Fruit fly (Drosophila melanogaster) whole organism, embryonic: Measurements from ENCODE around the gene SLC5A11.

ENCODE experiments used
- Adf1 ChIP-seq: fragments of 200-800 bp; sonication (Bioruptor generic); IDR thresholded peaks from 2 replicates; pipeline ENCODE4 v1.3.6; 2022; ENCODE audit warnings: missing biosample characterization, missing genetic modification characterization
- CG10321 ChIP-seq: fragments of 200-800 bp; sonication (Bioruptor generic); IDR thresholded peaks from 2 replicates; pipeline ENCODE4 v1.3.6; 2022; ENCODE audit warnings: missing biosample characterization, missing genetic modification characterization
- CG10565 ChIP-seq: fragments of 200-800 bp; sonication (Bioruptor generic); optimal IDR thresholded peaks from 3 replicates; lab custom pipeline; 2016; ENCODE audit warnings: missing biosample characterization, mild to moderate bottlenecking, missing genetic modification characterization
- CG11695 ChIP-seq: fragments of 200-800 bp; sonication (Bioruptor generic); IDR thresholded peaks from 3 replicates; pipeline ENCODE4 v1.3.6; 2022; ENCODE audit warnings: missing biosample characterization, missing genetic modification characterization
- CG12104 ChIP-seq: fragments of 200-800 bp; sonication (Bioruptor generic); optimal IDR thresholded peaks from 3 replicates; lab custom pipeline; 2016; ENCODE audit warnings: missing biosample characterization, missing genetic modification characterization
- CG13775 ChIP-seq: fragments of 200-800 bp; sonication (Bioruptor generic); optimal IDR thresholded peaks from 3 replicates; lab custom pipeline; 2017; ENCODE audit warnings: missing biosample characterization, mild to moderate bottlenecking, missing genetic modification characterization
- CG14860 ChIP-seq: fragments of 200-800 bp; sonication (Bioruptor generic); IDR thresholded peaks from 3 replicates; pipeline ENCODE4 v1.3.6; 2022; ENCODE audit warnings: missing biosample characterization, missing genetic modification characterization; ENCODE audit not compliant: partially characterized antibody
- CG14965 ChIP-seq: fragments of 200-800 bp; sonication (Bioruptor generic); optimal IDR thresholded peaks from 2 replicates; lab custom pipeline; 2016; ENCODE audit warnings: missing biosample characterization, missing genetic modification characterization, borderline replicate concordance
- CG1603 ChIP-seq: fragments of 200-800 bp; sonication (Bioruptor generic); optimal IDR thresholded peaks from 2 replicates; lab custom pipeline; 2019; ENCODE audit warnings: missing biosample characterization, mild to moderate bottlenecking, missing genetic modification characterization, moderate library complexity
- CG17361 ChIP-seq: fragments of 200-800 bp; sonication (Bioruptor generic); IDR thresholded peaks from 3 replicates; pipeline ENCODE4 v1.3.6; 2022; ENCODE audit warnings: missing biosample characterization, missing genetic modification characterization
- CG17385 ChIP-seq: fragments of 200-800 bp; sonication (Bioruptor generic); optimal IDR thresholded peaks from 3 replicates; lab custom pipeline; 2018; ENCODE audit warnings: missing biosample characterization, mild to moderate bottlenecking, missing genetic modification characterization
- CG2120 ChIP-seq: fragments of 200-800 bp; sonication (Bioruptor generic); optimal IDR thresholded peaks from 3 replicates; lab custom pipeline; 2016; ENCODE audit warnings: missing biosample characterization, missing genetic modification characterization
- CG32767 ChIP-seq: fragments of 200-800 bp; sonication (Bioruptor generic); IDR thresholded peaks from 2 replicates; pipeline ENCODE4 v1.3.6; 2022; ENCODE audit warnings: missing biosample characterization, missing genetic modification characterization
- CG32772 ChIP-seq: fragments of 200-800 bp; sonication (Bioruptor generic); IDR thresholded peaks from 2 replicates; pipeline ENCODE4 v1.3.6; 2022; ENCODE audit warnings: missing biosample characterization, missing genetic modification characterization
- CG3407 ChIP-seq: fragments of 200-800 bp; sonication (Bioruptor generic); optimal IDR thresholded peaks from 2 replicates; lab custom pipeline; 2018; ENCODE audit warnings: missing biosample characterization, mild to moderate bottlenecking, missing genetic modification characterization
- CG34422 ChIP-seq: fragments of 200-800 bp; sonication (Bioruptor generic); IDR thresholded peaks from 3 replicates; pipeline ENCODE4 v1.3.6; 2022; ENCODE audit warnings: missing biosample characterization, missing genetic modification characterization
- CG43689 ChIP-seq: fragments of 200-800 bp; sonication (Bioruptor generic); IDR thresholded peaks from 2 replicates; pipeline ENCODE4 v1.3.6; 2022; ENCODE audit warnings: missing biosample characterization, missing genetic modification characterization
- CG4820 ChIP-seq: fragments of 200-800 bp; sonication (Bioruptor generic); optimal IDR thresholded peaks from 3 replicates; lab custom pipeline; 2016; ENCODE audit warnings: missing biosample characterization, missing genetic modification characterization
- CG7372 ChIP-seq: fragments of 200-800 bp; sonication (Bioruptor generic); IDR thresholded peaks from 2 replicates; pipeline ENCODE4 v1.3.6; 2022; ENCODE audit warnings: missing biosample characterization, missing genetic modification characterization
- CG7786 ChIP-seq: fragments of 200-800 bp; sonication (Bioruptor generic); optimal IDR thresholded peaks from 2 replicates; lab custom pipeline; 2016; ENCODE audit warnings: missing biosample characterization, missing genetic modification characterization
- CG8281 ChIP-seq: fragments of 200-800 bp; sonication (Bioruptor generic); optimal IDR thresholded peaks from 2 replicates; lab custom pipeline; 2018; ENCODE audit warnings: missing biosample characterization, mild to moderate bottlenecking, missing genetic modification characterization, moderate library complexity
- CG9932 ChIP-seq: fragments of 200-800 bp; sonication (Bioruptor generic); IDR thresholded peaks from 2 replicates; pipeline ENCODE4 v1.3.6; 2022; ENCODE audit warnings: missing biosample characterization, missing genetic modification characterization
- E2f1 ChIP-seq: fragments of 200-800 bp; sonication (Bioruptor generic); IDR thresholded peaks from 2 replicates; pipeline ENCODE4 v1.3.6; 2022; ENCODE audit warnings: missing biosample characterization, missing genetic modification characterization
- HmgD ChIP-seq: fragments of 200-800 bp; sonication (Bioruptor generic); optimal IDR thresholded peaks from 3 replicates; lab custom pipeline; 2016; ENCODE audit warnings: missing biosample characterization, missing genetic modification characterization
- HmgZ ChIP-seq: fragments of 200-800 bp; sonication (Bioruptor generic); optimal IDR thresholded peaks from 2 replicates; lab custom pipeline; 2018; ENCODE audit warnings: missing biosample characterization, mild to moderate bottlenecking, missing genetic modification characterization
- Hmr ChIP-seq: fragments of 200-800 bp; sonication (Bioruptor generic); optimal IDR thresholded peaks from 3 replicates; lab custom pipeline; 2017; ENCODE audit warnings: mild to moderate bottlenecking, missing biosample characterization, missing genetic modification reagents, missing genetic modification characterization
- Lpt ChIP-seq: fragments of >200 bp; optimal IDR thresholded peaks from 2 replicates; lab custom pipeline; 2018; ENCODE audit warnings: missing biosample characterization, missing genetic modification characterization
- MBD-R2 ChIP-seq: fragments of 200-800 bp; sonication (Bioruptor generic); IDR thresholded peaks from 2 replicates; pipeline ENCODE4 v1.3.6; 2022; ENCODE audit warnings: missing biosample characterization, missing genetic modification characterization
- Oaz ChIP-seq: fragments of 200-800 bp; sonication (Bioruptor generic); IDR thresholded peaks from 2 replicates; pipeline ENCODE4 v1.3.6; 2022; ENCODE audit warnings: missing biosample characterization, missing genetic modification characterization
- amos ChIP-seq: fragments of 200-800 bp; sonication (Bioruptor generic); IDR thresholded peaks from 2 replicates; pipeline ENCODE4 v1.3.6; 2022; ENCODE audit warnings: missing biosample characterization, missing genetic modification characterization; ENCODE audit not compliant: partially characterized antibody
- aop ChIP-seq: fragments of 200-800 bp; sonication (Bioruptor generic); IDR thresholded peaks from 2 replicates; pipeline ENCODE4 v1.3.6; 2022; ENCODE audit warnings: missing biosample characterization, missing genetic modification characterization
- bcd ChIP-seq: fragments of 200-800 bp; sonication (Bioruptor generic); optimal IDR thresholded peaks from 2 replicates; lab custom pipeline; 2017; ENCODE audit warnings: missing biosample characterization, mild to moderate bottlenecking, missing genetic modification characterization
- cad ChIP-seq: fragments of >200 bp; optimal IDR thresholded peaks from 2 replicates; lab custom pipeline; 2017; ENCODE audit warnings: missing biosample characterization, missing genetic modification characterization
- cato ChIP-seq: fragments of 200-800 bp; sonication (Bioruptor generic); optimal IDR thresholded peaks from 2 replicates; lab custom pipeline; 2016; ENCODE audit warnings: missing biosample characterization, missing genetic modification characterization, borderline replicate concordance
- chinmo ChIP-seq: fragments of 200-800 bp; sonication (Bioruptor generic); IDR thresholded peaks from 4 replicates; pipeline ENCODE4 v1.3.6; 2022; ENCODE audit warnings: missing biosample characterization, missing genetic modification characterization; ENCODE audit not compliant: partially characterized antibody
- crc ChIP-seq: fragments of 200-800 bp; sonication (Bioruptor generic); optimal IDR thresholded peaks from 2 replicates; lab custom pipeline; 2016; ENCODE audit warnings: missing biosample characterization, missing genetic modification characterization
- cwo ChIP-seq: fragments of 200-800 bp; sonication (Bioruptor generic); optimal IDR thresholded peaks from 3 replicates; lab custom pipeline; 2017; ENCODE audit warnings: missing biosample characterization, missing genetic modification characterization, mild to moderate bottlenecking, moderate library complexity, missing genetic modification reagents
- da ChIP-seq: fragments of 200-800 bp; sonication (Bioruptor generic); optimal IDR thresholded peaks from 2 replicates; lab custom pipeline; 2016; ENCODE audit warnings: missing biosample characterization, missing genetic modification characterization
- dm ChIP-seq: fragments of 200-800 bp; sonication (Bioruptor generic); optimal IDR thresholded peaks from 3 replicates; lab custom pipeline; 2016; ENCODE audit warnings: missing biosample characterization, missing genetic modification characterization
- ftz-f1 ChIP-seq: fragments of 200-800 bp; sonication (Bioruptor generic); optimal IDR thresholded peaks from 2 replicates; lab custom pipeline; 2016; ENCODE audit warnings: missing biosample characterization, missing genetic modification characterization
- gce ChIP-seq: fragments of 200-800 bp; sonication (Bioruptor generic); IDR thresholded peaks from 3 replicates; pipeline ENCODE4 v1.3.6; 2022; ENCODE audit warnings: missing biosample characterization, missing genetic modification characterization
- gro ChIP-seq: fragments of 200-800 bp; sonication (Bioruptor generic); optimal IDR thresholded peaks from 2 replicates; lab custom pipeline; 2016; ENCODE audit warnings: missing biosample characterization, missing genetic modification characterization
- hth ChIP-seq: fragments of >200 bp; optimal IDR thresholded peaks from 2 replicates; lab custom pipeline; 2017; ENCODE audit warnings: inconsistent platforms
- lmd ChIP-seq: fragments of 200-800 bp; sonication (Bioruptor generic); IDR thresholded peaks from 2 replicates; pipeline ENCODE4 v1.3.6; 2022; ENCODE audit warnings: missing biosample characterization, missing genetic modification characterization
- mam ChIP-seq: fragments of 200-800 bp; sonication (Bioruptor generic); optimal IDR thresholded peaks from 3 replicates; lab custom pipeline; 2016; ENCODE audit warnings: missing biosample characterization, missing genetic modification characterization
- nau ChIP-seq: fragments of 200-800 bp; sonication (Bioruptor generic); optimal IDR thresholded peaks from 3 replicates; lab custom pipeline; 2017; ENCODE audit warnings: missing biosample characterization, mild to moderate bottlenecking, missing genetic modification characterization, missing genetic modification reagents
- ranshi ChIP-seq: fragments of 200-800 bp; sonication (Bioruptor generic); IDR thresholded peaks from 2 replicates; pipeline ENCODE4 v1.3.6; 2022; ENCODE audit warnings: missing biosample characterization, missing genetic modification characterization
- sd ChIP-seq: fragments of 200-800 bp; sonication (Bioruptor generic); optimal IDR thresholded peaks from 3 replicates; lab custom pipeline; 2018; ENCODE audit warnings: missing biosample characterization, mild to moderate bottlenecking, missing genetic modification characterization, moderate library complexity
- sr ChIP-seq: fragments of 200-800 bp; sonication (Bioruptor generic); IDR thresholded peaks from 3 replicates; pipeline ENCODE4 v1.3.6; 2022; ENCODE audit warnings: missing biosample characterization, missing genetic modification characterization
- ssp ChIP-seq: fragments of 200-800 bp; sonication (Bioruptor generic); IDR thresholded peaks from 2 replicates; pipeline ENCODE4 v1.3.6; 2022; ENCODE audit warnings: missing biosample characterization, missing genetic modification characterization
- yki ChIP-seq: fragments of >200 bp; optimal IDR thresholded peaks from 3 replicates; lab custom pipeline; 2018
- zfh2 ChIP-seq: fragments of 200-800 bp; sonication (Bioruptor generic); optimal IDR thresholded peaks from 2 replicates; lab custom pipeline; 2016; ENCODE audit warnings: missing biosample characterization, missing genetic modification characterization

Gene SLC5A11

dm6 chr2L:8204996-8205567, at the start of gene SLC5A11 (continued):
- peak; percentile 93 for TF ChIP-seq CG17385
- peak; percentile 88 for TF ChIP-seq CG43689 (GFP tag; lab: Robert Waterston, UW)
- TF ChIP-seq nau (GFP tag; lab: Kevin White, UChicago), result peak; percentile 98
- TF ChIP-seq Oaz (GFP tag; lab: Robert Waterston, UW), result peak; percentile 99
- peak; percentile 98 for TF ChIP-seq Hmr (GFP tag; lab: Kevin White, UChicago)
- peak; percentile 87 for TF ChIP-seq cato (GFP tag; lab: Kevin White, UChicago)
- peak; percentile 74 for TF ChIP-seq CG10321 (GFP tag; lab: Robert Waterston, UW)
- TF ChIP-seq cwo (GFP tag; lab: Kevin White, UChicago), result peak; percentile 97
- peak; percentile 98 for TF ChIP-seq lmd
- peak; percentile 88 for TF ChIP-seq CG13775 (GFP tag; lab: Kevin White, UChicago)
- TF ChIP-seq gce (GFP tag; lab: Robert Waterston, UW), result peak; percentile 93
- TF ChIP-seq dm (GFP tag; lab: Kevin White, UChicago), result peak; percentile 70
- peak; percentile 78 for TF ChIP-seq CG14965
- TF ChIP-seq E2f1 (GFP tag; lab: Robert Waterston, UW), result peak; percentile 97
- TF ChIP-seq CG2120, result peak; percentile 95
- peak; percentile 94 for TF ChIP-seq CG10565 (GFP tag; lab: Kevin White, UChicago)
- peak; percentile 80 for TF ChIP-seq Adf1 (GFP tag; lab: Robert Waterston, UW)
- no peak for TF ChIP-seq Lpt
- TF ChIP-seq bcd (GFP tag; lab: Kevin White, UChicago), result peak; percentile 99
- TF ChIP-seq CG3407, result peak; percentile 86
- peak; percentile 99 for TF ChIP-seq CG4820 (GFP tag; lab: Kevin White, UChicago)
- TF ChIP-seq CG7372 (GFP tag; lab: Robert Waterston, UW), result peak; percentile 99
- peak; percentile 83 for TF ChIP-seq CG1603 (tag; lab: Kevin White, UChicago)
- TF ChIP-seq CG17361 (GFP tag; lab: Robert Waterston, UW), result peak; percentile 95
- TF ChIP-seq HmgZ, result peak; percentile 96
- TF ChIP-seq CG11695 (GFP tag; lab: Robert Waterston, UW), result peak; percentile 100
- TF ChIP-seq aop, result peak; percentile 34; the same call in 1 of the 2 replicates
- no peak for TF ChIP-seq cad (GFP tag; lab: Kevin White, UChicago)
- TF ChIP-seq sd, result peak; percentile 99
- peak; percentile 63; the same call in 1 of the 2 replicates for TF ChIP-seq MBD-R2
- peak; percentile 85 for TF ChIP-seq CG8281 (tag; lab: Kevin White, UChicago)
- peak; percentile 86; the same call in 2 of the 4 replicates for TF ChIP-seq chinmo
- no peak for TF ChIP-seq ftz-f1
- peak; percentile 95 for TF ChIP-seq CG32772 (GFP tag; lab: Robert Waterston, UW)
- peak; percentile 100 for TF ChIP-seq CG12104 (GFP tag; lab: Kevin White, UChicago)
- peak; percentile 83 for TF ChIP-seq crc (GFP tag; lab: Kevin White, UChicago)
- TF ChIP-seq hth (lab: Kevin White, UChicago), result no peak
- TF ChIP-seq CG9932, result peak; percentile 96
- TF ChIP-seq CG34422, result peak; percentile 97
- peak; percentile 91 for TF ChIP-seq ssp (GFP tag; lab: Robert Waterston, UW)
- peak; percentile 99 for TF ChIP-seq gro
- peak; percentile 89 for TF ChIP-seq ranshi (GFP tag; lab: Robert Waterston, UW)
- TF ChIP-seq sr (GFP tag; lab: Robert Waterston, UW), result peak; percentile 93
- peak; percentile 95 for TF ChIP-seq mam (GFP tag; lab: Kevin White, UChicago)
- TF ChIP-seq zfh2, result peak; percentile 78
- TF ChIP-seq CG32767 (GFP tag; lab: Robert Waterston, UW), result peak; percentile 94
- no peak for TF ChIP-seq yki (lab: Kevin White, UChicago)
- TF ChIP-seq CG7786 (GFP tag; lab: Kevin White, UChicago), result peak; percentile 78
- TF ChIP-seq amos (GFP tag; lab: Robert Waterston, UW), result no peak; the same call in 1 of the 2 replicates
- no peak for TF ChIP-seq HmgD (GFP tag; lab: Kevin White, UChicago)
- TF ChIP-seq da (GFP tag; lab: Kevin White, UChicago), result peak; percentile 23
- 0 out of 3 replicates have a peak, but pooled peaks have one; percentile 12 for TF ChIP-seq CG14860 (GFP tag; lab: Robert Waterston, UW)
